Fruit fly (Drosophila melanogaster): ENCODE results near the gene tim.

Gene tim

dm6 chr2L:3507209-3508164, at the start of gene tim (continued):
- TF ChIP-seq ewg (GFP tag; optimal IDR thresholded peaks at IDR 0.05), result peak; percentile 14
- peak; percentile 37; the same call in 1 of the 2 replicates for TF ChIP-seq seq (GFP tag; IDR thresholded peaks at IDR 0.05)
- 0 out of 3 replicates have a peak, but pooled peaks have one; percentile 20 for TF ChIP-seq zfh1 (GFP tag; IDR thresholded peaks at IDR 0.05)
- peak in 1 of 3 experiments; percentile 35 for TF ChIP-seq lola (GFP tag; optimal IDR thresholded peaks at IDR 0.05)
- peak; percentile 66; the same call in 1 of the 2 replicates for TF ChIP-seq Adf1 (GFP tag; IDR thresholded peaks at IDR 0.05)
- TF ChIP-seq CG8089 (GFP tag; optimal IDR thresholded peaks at IDR 0.05), result no peak
- TF ChIP-seq CG2875 (GFP tag; optimal IDR thresholded peaks at IDR 0.05), result peak; percentile 5
- peak; percentile 57 for TF ChIP-seq bbx (GFP tag; IDR thresholded peaks at IDR 0.05; ENCODE audit: partially characterized antibody)
- TF ChIP-seq HLH3B (GFP tag; IDR thresholded peaks at IDR 0.05), result 0 out of 2 replicates have a peak, but pooled peaks have one; percentile 42
- peak in 1 of 2 experiments; percentile 50 for TF ChIP-seq bsh (GFP tag; optimal IDR thresholded peaks at IDR 0.05)
- TF ChIP-seq CG17385 (GFP tag; optimal IDR thresholded peaks at IDR 0.05), result peak; percentile 44
- TF ChIP-seq z (GFP tag; IDR thresholded peaks at IDR 0.05), result peak; percentile 18; the same call in 1 of the 3 replicates
- peak; percentile 6 for TF ChIP-seq CG16815 (GFP tag; optimal IDR thresholded peaks at IDR 0.05)
- no peak for TF ChIP-seq CG2202 (tag; optimal IDR thresholded peaks at IDR 0.05)
- TF ChIP-seq eyg (GFP tag; optimal IDR thresholded peaks at IDR 0.05), result no peak
- no peak for TF ChIP-seq ase (GFP tag; IDR thresholded peaks at IDR 0.05)
- TF ChIP-seq unpg (GFP tag; optimal IDR thresholded peaks at IDR 0.05), result peak; percentile 58
- peak; percentile 64 for TF ChIP-seq phol (tag; optimal IDR thresholded peaks at IDR 0.05)
- no peak for TF ChIP-seq CG9817 (tag; optimal IDR thresholded peaks at IDR 0.05)
- TF ChIP-seq CG17359 (tag; optimal IDR thresholded peaks at IDR 0.05), result peak; percentile 26
- TF ChIP-seq Asciz (GFP tag; optimal IDR thresholded peaks at IDR 0.05), result peak; percentile 19
- peak; percentile 13; the same call in 1 of the 2 replicates for TF ChIP-seq Drgx (GFP tag; IDR thresholded peaks at IDR 0.05)
- peak; percentile 20 for TF ChIP-seq Hr3 (GFP tag; optimal IDR thresholded peaks at IDR 0.05)
- no peak for TF ChIP-seq da (GFP tag; optimal IDR thresholded peaks at IDR 0.05)
- peak; percentile 62; the same call in 1 of the 2 replicates for TF ChIP-seq Ptx1 (GFP tag; IDR thresholded peaks at IDR 0.05)
- peak; percentile 43 for TF ChIP-seq org-1 (GFP tag; optimal IDR thresholded peaks at IDR 0.05)
- peak; percentile 39 for TF ChIP-seq sob (GFP tag; IDR thresholded peaks at IDR 0.05)
- TF ChIP-seq Meics (GFP tag; optimal IDR thresholded peaks at IDR 0.05), result peak; percentile 44
- peak; percentile 51 for TF ChIP-seq CG4424 (GFP tag; optimal IDR thresholded peaks at IDR 0.05)
- TF ChIP-seq hkb (optimal IDR thresholded peaks at IDR 0.05), result no peak
- peak; percentile 14; the same call in 1 of the 2 replicates for TF ChIP-seq hkb (GFP tag; IDR thresholded peaks at IDR 0.05)
- peak; percentile 40 for TF ChIP-seq CG12659 (GFP tag; optimal IDR thresholded peaks at IDR 0.05)
- peak; percentile 69 for TF ChIP-seq Ets65A (GFP tag)
- TF ChIP-seq Dref (GFP tag; IDR thresholded peaks at IDR 0.05), result peak; percentile 34
- TF ChIP-seq CG6689 (GFP tag; IDR thresholded peaks at IDR 0.05), result 0 out of 2 replicates have a peak, but pooled peaks have one; percentile 9
- no peak for TF ChIP-seq unc-4 (GFP tag; IDR thresholded peaks at IDR 0.05; ENCODE audit: partially characterized antibody)
- peak; percentile 36 for TF ChIP-seq odd (GFP tag; optimal IDR thresholded peaks at IDR 0.05)
- TF ChIP-seq Sry-δ (GFP tag; optimal IDR thresholded peaks at IDR 0.05), result no peak
- TF ChIP-seq Xrp1 (GFP tag; IDR thresholded peaks at IDR 0.05), result 0 out of 2 replicates have a peak, but pooled peaks have one; percentile 16
- TF ChIP-seq CG18619 (GFP tag; optimal IDR thresholded peaks at IDR 0.05), result peak; percentile 41
- 0 out of 3 replicates have a peak, but pooled peaks have one; percentile 36 for TF ChIP-seq dysf (GFP tag; IDR thresholded peaks at IDR 0.05)
- 0 out of 2 replicates have a peak, but pooled peaks have one; percentile 24 for TF ChIP-seq CG42726 (GFP tag; IDR thresholded peaks at IDR 0.05; ENCODE audit: partially characterized antibody)
- no peak for TF ChIP-seq sisA (GFP tag; IDR thresholded peaks at IDR 0.05)
- TF ChIP-seq slp2 (GFP tag; optimal IDR thresholded peaks at IDR 0.05), result no peak
- TF ChIP-seq ind (GFP tag; optimal IDR thresholded peaks at IDR 0.05), result peak; percentile 28
- TF ChIP-seq CG13424 (tag; optimal IDR thresholded peaks at IDR 0.05), result peak; percentile 56
- no peak for TF ChIP-seq br (optimal IDR thresholded peaks at IDR 0.05)
- peak; percentile 44 for TF ChIP-seq CG12942 (GFP tag; optimal IDR thresholded peaks at IDR 0.05)
